5 worm cellular contexts compared by ENCODE assay signal in genomic region chrV:10961448-10961870, ce11.
A peak's percentile ranks its signal among the peaks of the same experiment; 100 is the strongest.
TF ChIP-seq lines count a peak whose summit lies in the region.

No protein-coding gene starts in this region.

TF ChIP-seq in whole organism, L1 larva, 84 proteins besides CTCF, POLR2A, EP300 and RAD21 (continued from another document):
- TF ChIP-seq snpc-4 (tag; optimal IDR thresholded peaks at IDR 0.05; lab: Kevin White, UChicago) (peak; percentile 6), mep-1 (tag; optimal IDR thresholded peaks at IDR 0.05; lab: Kevin White, UChicago) (no peak), mdl-1 (tag; optimal IDR thresholded peaks at IDR 0.05; lab: Kevin White, UChicago) (peak in 1 of 2 experiments; percentile 53), nhr-12 (tag; optimal IDR thresholded peaks at IDR 0.05; lab: Kevin White, UChicago) (no peak), dpl-1 (GFP tag; optimal IDR thresholded peaks at IDR 0.05; lab: Kevin White, UChicago) (peak in 2 of 3 experiments; percentile 23 to 42), swsn-7 (tag; optimal IDR thresholded peaks at IDR 0.05; lab: Kevin White, UChicago) (peak; percentile 77), jun-1 (tag; optimal IDR thresholded peaks at IDR 0.05; lab: Kevin White, UChicago) (peak; percentile 15), fkh-4 (tag; optimal IDR thresholded peaks at IDR 0.05; lab: Kevin White, UChicago; ENCODE audit: borderline replicate concordance) (peak; percentile 68), fkh-8 (tag; optimal IDR thresholded peaks at IDR 0.05; lab: Kevin White, UChicago) (peak; percentile 69), C16A3.4 (tag; optimal IDR thresholded peaks at IDR 0.05; lab: Kevin White, UChicago) (peak; percentile 50), ztf-11 (tag; optimal IDR thresholded peaks at IDR 0.05; lab: Kevin White, UChicago) (peak in 1 of 2 experiments; percentile 18), xbp-1 (tag; optimal IDR thresholded peaks at IDR 0.05; lab: Kevin White, UChicago) (peak; percentile 77), ceh-8 (GFP tag; optimal IDR thresholded peaks at IDR 0.05; lab: Kevin White, UChicago) (peak; percentile 74), lsy-2 (tag; optimal IDR thresholded peaks at IDR 0.05; lab: Kevin White, UChicago) (peak; percentile 46 to 61), egl-13 (tag; optimal IDR thresholded peaks at IDR 0.05; lab: Kevin White, UChicago) (peak; percentile 44), sptf-1 (tag; optimal IDR thresholded peaks at IDR 0.05; lab: Kevin White, UChicago) (no peak), ztf-4 (tag; optimal IDR thresholded peaks at IDR 0.05; lab: Kevin White, UChicago) (peak; percentile 61), nhr-47 (tag; optimal IDR thresholded peaks at IDR 0.05; lab: Kevin White, UChicago) (peak; percentile 73), unc-86 (tag; optimal IDR thresholded peaks at IDR 0.05; lab: Kevin White, UChicago) (peak; percentile 78), ceh-82 (tag; optimal IDR thresholded peaks at IDR 0.05; lab: Kevin White, UChicago) (peak in 1 of 3 experiments; percentile 25), skn-1 (tag; optimal IDR thresholded peaks at IDR 0.05; lab: Kevin White, UChicago) (peak; percentile 37), nhr-77 (tag; optimal IDR thresholded peaks at IDR 0.05; lab: Kevin White, UChicago) (peak; percentile 48), mab-9 (GFP tag; IDR thresholded peaks at IDR 0.05; lab: Robert Waterston, UW) (0 out of 2 replicates have a peak, but pooled peaks have one; percentile 37), pax-3 (tag; optimal IDR thresholded peaks at IDR 0.05; lab: Kevin White, UChicago) (no peak)

TF ChIP-seq in whole organism, L2 larva, 48 proteins besides CTCF, POLR2A, EP300 and RAD21 (continued from another document):
- no peak for TF ChIP-seq nhr-21 (tag; optimal IDR thresholded peaks at IDR 0.05; lab: Kevin White, UChicago)
- peak in 1 of 2 experiments; percentile 80 for TF ChIP-seq lsy-2 (tag; optimal IDR thresholded peaks at IDR 0.05; lab: Kevin White, UChicago)
- TF ChIP-seq ztf-11 (tag; optimal IDR thresholded peaks at IDR 0.05; lab: Kevin White, UChicago), result no peak
- TF ChIP-seq peb-1 (tag; optimal IDR thresholded peaks at IDR 0.05; lab: Kevin White, UChicago), result no peak
- TF ChIP-seq zag-1 (tag; optimal IDR thresholded peaks at IDR 0.05; lab: Kevin White, UChicago), result peak; percentile 6
- no peak for TF ChIP-seq ztf-1 (GFP tag; conservative IDR thresholded peaks at IDR 0.05; lab: Robert Waterston, UW)
- TF ChIP-seq nhr-6 (tag; optimal IDR thresholded peaks at IDR 0.05; lab: Kevin White, UChicago), result peak; percentile 63
- peak; percentile 52 for TF ChIP-seq ztf-4 (tag; optimal IDR thresholded peaks at IDR 0.05; lab: Kevin White, UChicago)
- peak; percentile 85 for TF ChIP-seq nhr-129 (tag; optimal IDR thresholded peaks at IDR 0.05; lab: Kevin White, UChicago)
- no peak for TF ChIP-seq mbf-1 (tag; optimal IDR thresholded peaks at IDR 0.05; lab: Kevin White, UChicago)
- no peak for TF ChIP-seq elt-3 (tag; optimal IDR thresholded peaks at IDR 0.05; lab: Kevin White, UChicago)
- TF ChIP-seq ceh-82 (tag; optimal IDR thresholded peaks at IDR 0.05; lab: Kevin White, UChicago), result no peak
- no peak for TF ChIP-seq aly-2 (tag; optimal IDR thresholded peaks at IDR 0.05; lab: Kevin White, UChicago)
- TF ChIP-seq mab-5 (tag; optimal IDR thresholded peaks at IDR 0.05; lab: Kevin White, UChicago), result peak; percentile 50
TF ChIP-seq in whole organism, L2 larva: peak in this region for 19.

TF ChIP-seq in whole organism, L3 larva, 47 proteins besides CTCF, POLR2A, EP300 and RAD21 (continued from another document):
- no peak for TF ChIP-seq mdl-1 (tag; optimal IDR thresholded peaks at IDR 0.05; lab: Kevin White, UChicago)
- TF ChIP-seq nhr-43 (tag; optimal IDR thresholded peaks at IDR 0.05; lab: Kevin White, UChicago; ENCODE audit: poor library complexity, severe bottlenecking), result no peak
- peak; percentile 27 for TF ChIP-seq elt-2 (tag; optimal IDR thresholded peaks at IDR 0.05; lab: Kevin White, UChicago)
- peak; percentile 34 for TF ChIP-seq pha-4 (tag; optimal IDR thresholded peaks at IDR 0.05; lab: Kevin White, UChicago)
- TF ChIP-seq ztf-4 (tag; optimal IDR thresholded peaks at IDR 0.05; lab: Kevin White, UChicago), result no peak

TF ChIP-seq in whole organism, L4 larva, 104 proteins besides CTCF, POLR2A, EP300 and RAD21 (continued from another document):
- TF ChIP-seq F44E2.7 (GFP tag; IDR thresholded peaks at IDR 0.05; lab: Robert Waterston, UW) (no peak), mdl-1 (tag; optimal IDR thresholded peaks at IDR 0.05; lab: Kevin White, UChicago) (peak in 1 of 2 experiments; percentile 2), nhr-48 (tag; optimal IDR thresholded peaks at IDR 0.05; lab: Kevin White, UChicago) (peak; percentile 40), ctbp-1 (GFP tag; IDR thresholded peaks at IDR 0.05; lab: Robert Waterston, UW) (peak; percentile 84), ztf-7 (tag; optimal IDR thresholded peaks at IDR 0.05; lab: Kevin White, UChicago) (no peak), dmd-9 (GFP tag; IDR thresholded peaks at IDR 0.05; lab: Robert Waterston, UW) (no peak), ces-1 (GFP tag; optimal IDR thresholded peaks at IDR 0.05; lab: Kevin White, UChicago) (peak; percentile 68), pqm-1 (tag; optimal IDR thresholded peaks at IDR 0.05; lab: Kevin White, UChicago) (no peak), nhr-41 (GFP tag; IDR thresholded peaks at IDR 0.05; lab: Robert Waterston, UW) (0 out of 2 replicates have a peak, but pooled peaks have one; percentile 32), dmd-6 (GFP tag; IDR thresholded peaks at IDR 0.05; lab: Robert Waterston, UW) (peak; percentile 58), dmd-8 (GFP tag; IDR thresholded peaks at IDR 0.05; lab: Robert Waterston, UW) (no peak), nhr-10 (tag; optimal IDR thresholded peaks at IDR 0.05; lab: Kevin White, UChicago) (no peak), nhr-28 (tag; optimal IDR thresholded peaks at IDR 0.05; lab: Kevin White, UChicago) (peak; percentile 28), mes-2 (tag; optimal IDR thresholded peaks at IDR 0.05; lab: Kevin White, UChicago; ENCODE audit: poor library complexity, severe bottlenecking) (peak; percentile 7), cey-2 (tag; optimal IDR thresholded peaks at IDR 0.05; lab: Kevin White, UChicago; ENCODE audit: borderline replicate concordance, insufficient read depth) (no peak), hif-1 (tag; optimal IDR thresholded peaks at IDR 0.05; lab: Kevin White, UChicago) (peak in 1 of 2 experiments; percentile 66), Y75B8A.6 (GFP tag; IDR thresholded peaks at IDR 0.05; lab: Robert Waterston, UW) (no peak), mdt-29 (GFP tag; IDR thresholded peaks at IDR 0.05; lab: Robert Waterston, UW) (no peak), egl-43 (GFP tag; IDR thresholded peaks at IDR 0.05; lab: Robert Waterston, UW) (0 out of 2 replicates have a peak, but pooled peaks have one; percentile 50), lin-15B (tag; optimal IDR thresholded peaks at IDR 0.05; lab: Kevin White, UChicago) (no peak), hmg-1.1 (GFP tag; IDR thresholded peaks at IDR 0.05; lab: Robert Waterston, UW) (peak; percentile 64; the same call in 1 of the 2 replicates), nhr-42 (GFP tag; IDR thresholded peaks at IDR 0.05; lab: Robert Waterston, UW) (peak; percentile 65; the same call in 1 of the 2 replicates)

TF ChIP-seq in whole organism, young adult, 124 proteins besides CTCF, POLR2A, EP300 and RAD21 (continued from another document):
- no peak for TF ChIP-seq lin-35 (GFP tag; optimal IDR thresholded peaks at IDR 0.05; lab: Kevin White, UChicago)
- no peak for TF ChIP-seq F37B4.10 (GFP tag; IDR thresholded peaks at IDR 0.05; lab: Robert Waterston, UW)
- TF ChIP-seq tlf-1 (GFP tag; optimal IDR thresholded peaks at IDR 0.05; lab: Kevin White, UChicago), result no peak
- TF ChIP-seq Y56A3A.18 (GFP tag; IDR thresholded peaks at IDR 0.05; lab: Robert Waterston, UW), result 0 out of 2 replicates have a peak, but pooled peaks have one; percentile 43
- TF ChIP-seq him-1 (tag; optimal IDR thresholded peaks at IDR 0.05; lab: Kevin White, UChicago), result no peak
- TF ChIP-seq unc-130 (GFP tag; optimal IDR thresholded peaks at IDR 0.05; lab: Kevin White, UChicago), result no peak
- TF ChIP-seq ceh-100 (GFP tag; IDR thresholded peaks at IDR 0.05; lab: Robert Waterston, UW), result no peak
- peak; percentile 10 for TF ChIP-seq tbp1 (GFP tag; optimal IDR thresholded peaks at IDR 0.05; lab: Kevin White, UChicago)
- TF ChIP-seq gei-17 (GFP tag; optimal IDR thresholded peaks at IDR 0.05; lab: Kevin White, UChicago), result no peak
- TF ChIP-seq rec-8 (tag; optimal IDR thresholded peaks at IDR 0.05; lab: Kevin White, UChicago), result no peak
- TF ChIP-seq ekl-4 (GFP tag; IDR thresholded peaks at IDR 0.05; lab: Robert Waterston, UW), result 0 out of 2 replicates have a peak, but pooled peaks have one; percentile 39
- no peak for TF ChIP-seq ceh-79 (tag; optimal IDR thresholded peaks at IDR 0.05; lab: Kevin White, UChicago)
- TF ChIP-seq ztf-25 (GFP tag; IDR thresholded peaks at IDR 0.05; lab: Robert Waterston, UW), result no peak
- peak; percentile 12 for TF ChIP-seq madf-10 (tag; optimal IDR thresholded peaks at IDR 0.05; lab: Kevin White, UChicago)
- no peak for TF ChIP-seq madf-8 (GFP tag; conservative IDR thresholded peaks at IDR 0.05; lab: Robert Waterston, UW)
- peak; percentile 52; the same call in 1 of the 2 replicates for TF ChIP-seq K11D2.4 (GFP tag; IDR thresholded peaks at IDR 0.05; lab: Robert Waterston, UW)
- TF ChIP-seq ceh-40 (GFP tag; IDR thresholded peaks at IDR 0.05; lab: Robert Waterston, UW), result no peak
- no peak for TF ChIP-seq egrh-3 (GFP tag; IDR thresholded peaks at IDR 0.05; lab: Robert Waterston, UW)
- no peak for TF ChIP-seq snpc-4 (GFP tag; optimal IDR thresholded peaks at IDR 0.05; lab: Kevin White, UChicago)
- TF ChIP-seq snpc-4 (tag; optimal IDR thresholded peaks at IDR 0.05; lab: Kevin White, UChicago), result peak in 1 of 4 experiments; percentile 23
- TF ChIP-seq ztf-18 (tag; optimal IDR thresholded peaks at IDR 0.05; lab: Kevin White, UChicago), result no peak
- no peak for TF ChIP-seq nhr-120 (GFP tag; IDR thresholded peaks at IDR 0.05; lab: Robert Waterston, UW)
- no peak for TF ChIP-seq rcor-1 (GFP tag; IDR thresholded peaks at IDR 0.05; lab: Robert Waterston, UW)
- TF ChIP-seq zfh-2 (GFP tag; conservative IDR thresholded peaks at IDR 0.05; lab: Robert Waterston, UW), result peak; percentile 86
- TF ChIP-seq ama-1 (optimal IDR thresholded peaks at IDR 0.05; lab: Kevin White, UChicago), result no peak
- no peak for TF ChIP-seq ama-1 (GFP tag; optimal IDR thresholded peaks at IDR 0.05; lab: Kevin White, UChicago)
- TF ChIP-seq madf-6 (GFP tag; IDR thresholded peaks at IDR 0.05; lab: Robert Waterston, UW), result 0 out of 2 replicates have a peak, but pooled peaks have one; percentile 12
- TF ChIP-seq B0261.1 (tag; optimal IDR thresholded peaks at IDR 0.05; lab: Kevin White, UChicago), result no peak
- TF ChIP-seq Y67H2A.10 (GFP tag; conservative IDR thresholded peaks at IDR 0.05; lab: Robert Waterston, UW), result no peak
- no peak for TF ChIP-seq D2030.7 (GFP tag; IDR thresholded peaks at IDR 0.05; lab: Robert Waterston, UW)
- no peak for TF ChIP-seq lin-26 (GFP tag; IDR thresholded peaks at IDR 0.05; lab: Robert Waterston, UW)
- peak; percentile 38 for TF ChIP-seq attf-5 (GFP tag; optimal IDR thresholded peaks at IDR 0.05; lab: Kevin White, UChicago)
- peak; percentile 44; the same call in 1 of the 2 replicates for TF ChIP-seq dox-1 (GFP tag; IDR thresholded peaks at IDR 0.05; lab: Robert Waterston, UW)
- peak; percentile 34 for TF ChIP-seq lin-40 (tag; optimal IDR thresholded peaks at IDR 0.05; lab: Kevin White, UChicago)
- no peak for TF ChIP-seq nfya-1 (tag; optimal IDR thresholded peaks at IDR 0.05; lab: Kevin White, UChicago; ENCODE audit: borderline replicate concordance, insufficient read depth)
- TF ChIP-seq ccch-3 (GFP tag; optimal IDR thresholded peaks at IDR 0.05; lab: Kevin White, UChicago), result no peak
- peak; percentile 36; the same call in 1 of the 2 replicates for TF ChIP-seq B0336.3 (GFP tag; IDR thresholded peaks at IDR 0.05; lab: Robert Waterston, UW)
- TF ChIP-seq F10E7.11 (tag; optimal IDR thresholded peaks at IDR 0.05; lab: Kevin White, UChicago), result peak; percentile 56
- TF ChIP-seq ztf-3 (GFP tag; optimal IDR thresholded peaks at IDR 0.05; lab: Kevin White, UChicago), result peak; percentile 26
- TF ChIP-seq lsl-1 (GFP tag; optimal IDR thresholded peaks at IDR 0.05; lab: Kevin White, UChicago), result no peak
- TF ChIP-seq ztf-22 (GFP tag; optimal IDR thresholded peaks at IDR 0.05; lab: Kevin White, UChicago), result no peak
- peak; percentile 67 for TF ChIP-seq ceh-27 (GFP tag; optimal IDR thresholded peaks at IDR 0.05; lab: Kevin White, UChicago)
- TF ChIP-seq hmg-1.2 (GFP tag; IDR thresholded peaks at IDR 0.05; lab: Robert Waterston, UW), result peak; percentile 53; the same call in 1 of the 2 replicates
- no peak for TF ChIP-seq mes-4 (tag; optimal IDR thresholded peaks at IDR 0.05; lab: Kevin White, UChicago)
- no peak for TF ChIP-seq egl-44 (GFP tag; IDR thresholded peaks at IDR 0.05; lab: Robert Waterston, UW)
- TF ChIP-seq tbx-9 (tag; optimal IDR thresholded peaks at IDR 0.05; lab: Kevin White, UChicago; ENCODE audit: borderline replicate concordance), result no peak
- TF ChIP-seq dpff-1 (tag; optimal IDR thresholded peaks at IDR 0.05; lab: Kevin White, UChicago), result no peak
- no peak for TF ChIP-seq ets-4 (GFP tag; optimal IDR thresholded peaks at IDR 0.05; lab: Kevin White, UChicago)
- TF ChIP-seq F33H1.4 (GFP tag; IDR thresholded peaks at IDR 0.05; lab: Robert Waterston, UW), result no peak
- TF ChIP-seq atf-7 (tag; optimal IDR thresholded peaks at IDR 0.05; lab: Kevin White, UChicago), result peak; percentile 48
- TF ChIP-seq snpc-1.3 (tag; optimal IDR thresholded peaks at IDR 0.05; lab: Kevin White, UChicago; ENCODE audit: insufficient read depth), result no peak
- no peak for TF ChIP-seq repo-1 (tag; optimal IDR thresholded peaks at IDR 0.05; lab: Kevin White, UChicago)
- TF ChIP-seq rpc-1 (optimal IDR thresholded peaks at IDR 0.05; lab: Kevin White, UChicago), result no peak
- TF ChIP-seq rpc-1 (tag; optimal IDR thresholded peaks at IDR 0.05; lab: Kevin White, UChicago), result no peak
TF ChIP-seq in whole organism, young adult: peak in this region for 27.
